Worm (Caenorhabditis elegans) whole organism, L2 larva: Measurements from ENCODE around the gene rom-3.

Source experiments
- C34F6.9 ChIP-seq: fragments of 150-350 bp; optimal IDR thresholded peaks from 2 replicates; lab custom pipeline; 2014; ENCODE audit warnings: missing biosample characterization, missing genetic modification characterization
- F13H6.1 ChIP-seq: sonication (generic microtip); optimal IDR thresholded peaks from 2 replicates; lab custom pipeline; 2016; ENCODE audit warnings: missing genetic modification characterization, missing compliant biosample characterization
- R02D3.7 ChIP-seq: fragments of 150-350 bp; optimal IDR thresholded peaks from 2 replicates; lab custom pipeline; 2014; ENCODE audit warnings: missing biosample characterization, missing genetic modification characterization
- ZK546.5 ChIP-seq: sonication (generic microtip); optimal IDR thresholded peaks from 2 replicates; lab custom pipeline; 2017; ENCODE audit warnings: missing biosample characterization, missing genetic modification characterization
- alr-1 ChIP-seq: fragments of 150-350 bp; optimal IDR thresholded peaks from 2 replicates; lab custom pipeline; 2014; ENCODE audit warnings: missing biosample characterization, missing genetic modification characterization
- blmp-1 ChIP-seq: sonication (generic microtip); optimal IDR thresholded peaks from 2 replicates; lab custom pipeline; 2017; ENCODE audit warnings: missing genetic modification characterization, mild to moderate bottlenecking, missing compliant biosample characterization, antibody characterized with exemption, moderate library complexity; ENCODE audit not compliant: insufficient read depth
- ceh-82 ChIP-seq: fragments of 150-350 bp; optimal IDR thresholded peaks from 2 replicates; lab custom pipeline; 2014; ENCODE audit warnings: missing biosample characterization, missing genetic modification characterization
- crh-2 ChIP-seq: sonication (generic microtip); optimal IDR thresholded peaks from 2 replicates; lab custom pipeline; 2017; ENCODE audit warnings: missing biosample characterization, missing genetic modification characterization
- dmd-4 ChIP-seq: sonication (generic microtip); optimal IDR thresholded peaks from 2 replicates; lab custom pipeline; 2017; ENCODE audit warnings: missing biosample characterization, missing genetic modification characterization
- elt-1 ChIP-seq: fragments of 150-350 bp; optimal IDR thresholded peaks from 2 replicates; lab custom pipeline; 2014; ENCODE audit warnings: missing biosample characterization, missing genetic modification characterization
- elt-3 ChIP-seq: sonication (generic microtip); optimal IDR thresholded peaks from 2 replicates; lab custom pipeline; 2017; ENCODE audit warnings: missing biosample characterization, missing genetic modification characterization
- fos-1 ChIP-seq: fragments of 150-350 bp; optimal IDR thresholded peaks from 2 replicates; lab custom pipeline; 2014; ENCODE audit warnings: missing biosample characterization, missing genetic modification characterization
- gmeb-1 ChIP-seq: fragments of 150-350 bp; optimal IDR thresholded peaks from 2 replicates; lab custom pipeline; 2014; ENCODE audit warnings: missing biosample characterization, missing genetic modification characterization
- lin-11 ChIP-seq: fragments of 150-350 bp; sonication (generic microtip); optimal IDR thresholded peaks from 2 replicates; lab custom pipeline; 2014; ENCODE audit warnings: missing biosample characterization, missing genetic modification characterization, inconsistent platforms, mixed read lengths
- lin-13 ChIP-seq: fragments of 150-350 bp; optimal IDR thresholded peaks from 2 replicates; lab custom pipeline; 2014; ENCODE audit warnings: missing biosample characterization, missing genetic modification reagents, missing genetic modification characterization
- lsy-2 ChIP-seq, 2 experiments: fragments of 150-350 bp in 1 of 2; sonication (generic microtip) in 1 of 2; optimal IDR thresholded peaks; 2 replicates each; lab custom pipeline; 2014 to 2017; ENCODE audit warnings: missing biosample characterization in 2 of 2, missing genetic modification characterization in 2 of 2
- mab-5 ChIP-seq: fragments of 150-350 bp; optimal IDR thresholded peaks from 2 replicates; lab custom pipeline; 2014; ENCODE audit warnings: missing biosample characterization, missing genetic modification characterization
- mbf-1 ChIP-seq: sonication (generic microtip); optimal IDR thresholded peaks from 2 replicates; lab custom pipeline; 2017; ENCODE audit warnings: missing biosample characterization, missing genetic modification characterization
- mdl-1 ChIP-seq, 2 experiments: fragments of 150-350 bp in 1 of 2; sonication (generic microtip) in 1 of 2; optimal IDR thresholded peaks; 2 replicates each; lab custom pipeline; 2017; ENCODE audit warnings: missing biosample characterization in 2 of 2, missing genetic modification characterization in 2 of 2
- nhr-11 ChIP-seq: fragments of 150-350 bp; optimal IDR thresholded peaks from 2 replicates; lab custom pipeline; 2014; ENCODE audit warnings: missing biosample characterization, missing genetic modification characterization
- nhr-12 ChIP-seq: fragments of 150-350 bp; optimal IDR thresholded peaks from 2 replicates; lab custom pipeline; 2014; ENCODE audit warnings: missing biosample characterization, missing genetic modification characterization
- nhr-129 ChIP-seq: fragments of 150-350 bp; optimal IDR thresholded peaks from 2 replicates; lab custom pipeline; 2014; ENCODE audit warnings: missing biosample characterization, missing genetic modification characterization
- nhr-21 ChIP-seq: fragments of 150-350 bp; optimal IDR thresholded peaks from 2 replicates; lab custom pipeline; 2014; ENCODE audit warnings: missing biosample characterization, missing genetic modification characterization
- nhr-23 ChIP-seq: fragments of 150-350 bp; optimal IDR thresholded peaks from 2 replicates; lab custom pipeline; 2014; ENCODE audit warnings: missing biosample characterization, missing genetic modification reagents, missing genetic modification characterization
- nhr-237 ChIP-seq: fragments of 150-350 bp; optimal IDR thresholded peaks from 2 replicates; lab custom pipeline; 2014; ENCODE audit warnings: missing biosample characterization, missing genetic modification characterization
- nhr-25 ChIP-seq: fragments of 150-350 bp; sonication (generic microtip); optimal IDR thresholded peaks from 3 replicates; lab custom pipeline; 2014; ENCODE audit warnings: missing biosample characterization, missing genetic modification characterization
- nhr-77 ChIP-seq: fragments of 150-350 bp; optimal IDR thresholded peaks from 2 replicates; lab custom pipeline; 2014; ENCODE audit warnings: missing biosample characterization, missing genetic modification characterization
- peb-1 ChIP-seq: fragments of 150-350 bp; optimal IDR thresholded peaks from 2 replicates; lab custom pipeline; 2014; ENCODE audit warnings: missing biosample characterization, missing genetic modification characterization
- skn-1 ChIP-seq: sonication (generic microtip); optimal IDR thresholded peaks from 2 replicates; lab custom pipeline; 2017; ENCODE audit warnings: missing biosample characterization, missing genetic modification characterization
- sma-3 ChIP-seq: sonication (generic microtip); optimal IDR thresholded peaks from 2 replicates; lab custom pipeline; 2016; ENCODE audit warnings: missing genetic modification reagents, missing genetic modification characterization, missing compliant biosample characterization
- sma-9 ChIP-seq, 2 experiments: fragments of 150-350 bp in 1 of 2; sonication (generic microtip) in 1 of 2; optimal IDR thresholded peaks; 2 replicates each; lab custom pipeline; 2014 to 2016; ENCODE audit warnings: missing genetic modification characterization in 2 of 2, mild to moderate bottlenecking in 1 of 2, missing biosample characterization in 1 of 2, missing compliant biosample characterization in 1 of 2, missing genetic modification reagents in 1 of 2, moderate library complexity in 1 of 2
- snpc-4 ChIP-seq: fragments of 150-350 bp; optimal IDR thresholded peaks from 2 replicates; lab custom pipeline; 2014; ENCODE audit warnings: missing biosample characterization, missing genetic modification characterization
- unc-39 ChIP-seq: fragments of 150-350 bp; optimal IDR thresholded peaks from 2 replicates; lab custom pipeline; 2014; ENCODE audit warnings: missing biosample characterization, missing genetic modification characterization
- unc-55 ChIP-seq: fragments of 150-350 bp; sonication (generic microtip); optimal IDR thresholded peaks from 3 replicates; lab custom pipeline; 2014; ENCODE audit warnings: missing biosample characterization, missing genetic modification reagents, missing genetic modification characterization
- zag-1 ChIP-seq: fragments of 150-350 bp; optimal IDR thresholded peaks from 2 replicates; lab custom pipeline; 2014; ENCODE audit warnings: missing biosample characterization, missing genetic modification characterization
- ztf-4 ChIP-seq: fragments of 150-350 bp; optimal IDR thresholded peaks from 2 replicates; lab custom pipeline; 2014; ENCODE audit warnings: missing biosample characterization, missing genetic modification characterization

Gene rom-3

ce11 chrIV:16970390-16970789 lies at the start of gene rom-3:
rom-3 (minus strand) TSS chrIV:16970490.
- TF ChIP-seq R02D3.7 (tag; lab: Kevin White, UChicago) (no peak), ZK546.5 (no peak), zag-1 (tag; lab: Kevin White, UChicago) (no peak), F13H6.1 (tag; lab: Kevin White, UChicago) (no peak), skn-1 (tag; lab: Kevin White, UChicago) (no peak), sma-3 (GFP tag; lab: Kevin White, UChicago) (no peak), lsy-2 (tag; optimal IDR thresholded peaks at IDR 0.05; lab: Kevin White, UChicago) (no peak), sma-9 (GFP tag; optimal IDR thresholded peaks at IDR 0.05; lab: Kevin White, UChicago) (no peak), sma-9 (tag; optimal IDR thresholded peaks at IDR 0.05; lab: Kevin White, UChicago) (no peak), nhr-23 (tag; lab: Kevin White, UChicago) (no peak), ztf-4 (tag; lab: Kevin White, UChicago) (no peak), mdl-1 (tag; optimal IDR thresholded peaks at IDR 0.05; lab: Kevin White, UChicago) (no peak), nhr-25 (tag; lab: Kevin White, UChicago) (no peak), unc-39 (tag; lab: Kevin White, UChicago) (no peak), peb-1 (tag; lab: Kevin White, UChicago) (no peak), mab-5 (no peak)

- no peak for TF ChIP-seq dmd-4 (tag; lab: Kevin White, UChicago)
- no peak for TF ChIP-seq nhr-237 (tag; lab: Kevin White, UChicago)
- TF ChIP-seq nhr-129, result no peak
- no peak for TF ChIP-seq mdl-1 (tag; optimal IDR thresholded peaks at IDR 0.05; lab: Kevin White, UChicago)
- no peak for TF ChIP-seq ztf-4 (tag; lab: Kevin White, UChicago)
- no peak for TF ChIP-seq mbf-1 (tag; lab: Kevin White, UChicago)
- no peak for TF ChIP-seq nhr-23 (tag; lab: Kevin White, UChicago)
- no peak for TF ChIP-seq nhr-25 (tag; lab: Kevin White, UChicago)
- TF ChIP-seq unc-55, result no peak
Observed at ce11 chrIV:17010274-17010673, 40.0 kb upstream of the rom-3 start.

- TF ChIP-seq nhr-237 (tag; lab: Kevin White, UChicago) (no peak), ceh-82 (tag; lab: Kevin White, UChicago) (no peak), elt-3 (tag; lab: Kevin White, UChicago) (no peak), elt-1 (tag; lab: Kevin White, UChicago) (no peak), nhr-77 (tag; lab: Kevin White, UChicago) (no peak), alr-1 (no peak), F13H6.1 (tag; lab: Kevin White, UChicago) (no peak), peb-1 (tag; lab: Kevin White, UChicago) (no peak), nhr-23 (tag; lab: Kevin White, UChicago) (no peak), ZK546.5 (no peak), nhr-21 (tag; lab: Kevin White, UChicago) (no peak), lin-13 (GFP tag; lab: Kevin White, UChicago) (no peak)
- TF ChIP-seq, all 48 proteins: peak for 0
Observed at ce11 chrIV:17005734-17006133, 35.4 kb upstream of the rom-3 start.

ce11 chrIV:16995425-16995824 lies 25.1 kb upstream of the rom-3 start, which contains the start of gene rom-4:
rom-4 (plus strand) TSS chrIV:16995822.
- TF ChIP-seq lsy-2 (tag; optimal IDR thresholded peaks at IDR 0.05; lab: Kevin White, UChicago) (peak; percentile 45 to 76), nhr-25 (tag; lab: Kevin White, UChicago) (peak; percentile 44), unc-55 (peak; percentile 68), F13H6.1 (tag; lab: Kevin White, UChicago) (peak; percentile 66), sma-3 (GFP tag; lab: Kevin White, UChicago) (peak; percentile 75), lin-11 (tag; lab: Kevin White, UChicago) (peak; percentile 9), fos-1 (tag; lab: Kevin White, UChicago) (peak; percentile 66), mab-5 (peak; percentile 9), snpc-4 (tag; lab: Kevin White, UChicago) (no peak), crh-2 (tag; lab: Kevin White, UChicago) (peak; percentile 22), nhr-11 (no peak), lin-13 (GFP tag; lab: Kevin White, UChicago) (peak; percentile 48), nhr-12 (tag; lab: Kevin White, UChicago) (no peak), nhr-129 (no peak), C34F6.9 (peak; percentile 79), nhr-21 (tag; lab: Kevin White, UChicago) (peak; percentile 32), blmp-1 (tag; lab: Kevin White, UChicago) (no peak), mdl-1 (tag; optimal IDR thresholded peaks at IDR 0.05; lab: Kevin White, UChicago) (no peak), gmeb-1 (tag; lab: Kevin White, UChicago) (peak; percentile 95)
